Worm (Caenorhabditis elegans): ENCODE results near the gene F41H10.4.

DNA sequence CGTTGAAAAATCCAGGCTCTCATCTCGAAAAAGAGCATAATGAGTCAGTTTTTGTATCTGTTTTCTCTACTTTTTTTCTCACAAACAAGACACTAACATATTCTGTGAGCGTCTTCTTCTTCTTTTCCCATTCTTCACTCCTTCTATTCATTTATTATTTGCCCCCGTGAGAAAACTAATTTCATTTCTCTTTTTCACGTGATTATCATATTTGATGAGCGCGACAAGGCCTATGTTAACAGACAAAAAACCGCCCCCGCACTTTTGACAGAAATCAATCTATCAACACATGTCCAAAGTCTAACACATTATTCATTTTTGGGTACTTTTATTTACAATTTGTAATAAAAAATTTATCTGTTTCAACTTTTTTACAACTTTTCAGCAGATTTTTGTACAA is 26.7 kb upstream of the F41H10.4 start:
- TF ChIP-seq elt-3 (tag; optimal IDR thresholded peaks at IDR 0.05) (no peak), nhr-28 (tag; optimal IDR thresholded peaks at IDR 0.05) (no peak), jun-1 (tag; optimal IDR thresholded peaks at IDR 0.05) (no peak), daf-12 (tag; optimal IDR thresholded peaks at IDR 0.05) (no peak), egl-27 (tag; optimal IDR thresholded peaks at IDR 0.05) (no peak), sea-2 (GFP tag; optimal IDR thresholded peaks at IDR 0.05) (no peak), mdl-1 (tag; optimal IDR thresholded peaks at IDR 0.05) (no peak), ZK546.5 (tag; optimal IDR thresholded peaks at IDR 0.05) (no peak), nhr-237 (tag; optimal IDR thresholded peaks at IDR 0.05) (no peak), snpc-4 (tag; optimal IDR thresholded peaks at IDR 0.05) (no peak), tbx-2 (tag; optimal IDR thresholded peaks at IDR 0.05) (no peak), unc-62 (GFP tag; optimal IDR thresholded peaks at IDR 0.05) (no peak), skn-1 (tag; optimal IDR thresholded peaks at IDR 0.05) (no peak), zag-1 (tag; optimal IDR thresholded peaks at IDR 0.05) (no peak)
